Fruit fly (Drosophila melanogaster) whole organism: Measurements from ENCODE around the gene Hsp26.

Experiments
- CG8478 ChIP-seq: fragments of >200 bp; optimal IDR thresholded peaks from 2 replicates; lab custom pipeline; 2018; ENCODE audit warnings: inconsistent platforms
- Dll ChIP-seq: fragments of >200 bp; optimal IDR thresholded peaks from 2 replicates; lab custom pipeline; 2017

- no peak for TF ChIP-seq Dll (lab: Kevin White, UChicago)
- TF ChIP-seq CG8478 (lab: Kevin White, UChicago): no peak
Observed at dm6 chr3L:9364131-9364530, 13.1 kb downstream of the Hsp26 start, which contains the start of gene mRRF1.
